Worm (Caenorhabditis elegans) whole organism, L4/young adult: ENCODE results near the gene sre-5.

ENCODE experiments used
- dao-5 ChIP-seq: sonication (generic microtip); optimal IDR thresholded peaks from 2 replicates; lab custom pipeline; 2016; ENCODE audit warnings: missing genotype, missing genetic modification characterization, moderate library complexity, missing compliant biosample characterization
- him-1 ChIP-seq: sonication (generic microtip); optimal IDR thresholded peaks from 2 replicates; lab custom pipeline; 2016; ENCODE audit warnings: missing genotype, missing genetic modification reagents, missing genetic modification characterization, missing compliant biosample characterization

ce11 chrIV:3598452-3598851 is 33.5 kb downstream of the sre-5 start, which contains the start of gene Y37E11B.5:
- TF ChIP-seq dao-5 (tag; lab: Kevin White, UChicago) (no peak), him-1 (no peak)
